Worm (Caenorhabditis elegans): ENCODE results near the gene alh-9.

DNA sequence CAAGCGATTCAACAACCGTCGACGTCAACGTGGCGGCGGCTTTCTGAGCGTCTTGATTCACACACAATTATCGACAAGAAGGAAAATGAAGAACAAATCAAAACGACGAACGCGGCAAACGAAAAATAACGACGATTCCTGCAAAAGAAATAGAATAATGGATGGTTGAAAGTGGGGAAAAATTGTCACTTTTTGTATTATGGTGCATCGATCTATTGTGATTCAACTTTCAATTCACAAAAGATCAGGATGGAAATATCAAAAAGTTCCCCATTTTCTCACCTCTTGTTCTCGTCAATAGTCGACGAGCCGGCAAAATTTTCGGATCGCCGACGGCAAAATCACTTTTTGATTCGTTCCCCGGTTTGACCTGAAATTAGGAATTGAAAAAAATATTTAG is 22.4 kb upstream of the alh-9 start, which contains the start of the genes R12B2.13 and mdt-15:
- TF ChIP-seq F13H6.1 (tag; optimal IDR thresholded peaks at IDR 0.05) (no peak), nhr-77 (tag; optimal IDR thresholded peaks at IDR 0.05) (no peak), lsy-2 (tag; optimal IDR thresholded peaks at IDR 0.05) (no peak), mdl-1 (tag; optimal IDR thresholded peaks at IDR 0.05) (no peak), unc-39 (tag; optimal IDR thresholded peaks at IDR 0.05) (no peak), blmp-1 (tag; optimal IDR thresholded peaks at IDR 0.05; ENCODE audit: insufficient read depth) (no peak), nhr-12 (tag; optimal IDR thresholded peaks at IDR 0.05) (no peak), ceh-82 (tag; optimal IDR thresholded peaks at IDR 0.05) (no peak), lin-11 (tag; optimal IDR thresholded peaks at IDR 0.05) (no peak)

Data from whole organism, L2 larva.